Worm (Caenorhabditis elegans) whole organism, L4 larva: ENCODE results near the gene pitp-1.

ENCODE experiments used
- ceh-82 ChIP-seq: sonication (generic microtip); optimal IDR thresholded peaks from 2 replicates; lab custom pipeline; 2017; ENCODE audit warnings: missing biosample characterization, missing genetic modification characterization
- vab-7 ChIP-seq: fragments of 200-800 bp; sonication (Bioruptor generic); IDR thresholded peaks from 2 replicates; pipeline ENCODE4 v1.3.6; 2022; ENCODE audit warnings: missing genetic modification reagents, missing genetic modification characterization, missing compliant biosample characterization

DNA sequence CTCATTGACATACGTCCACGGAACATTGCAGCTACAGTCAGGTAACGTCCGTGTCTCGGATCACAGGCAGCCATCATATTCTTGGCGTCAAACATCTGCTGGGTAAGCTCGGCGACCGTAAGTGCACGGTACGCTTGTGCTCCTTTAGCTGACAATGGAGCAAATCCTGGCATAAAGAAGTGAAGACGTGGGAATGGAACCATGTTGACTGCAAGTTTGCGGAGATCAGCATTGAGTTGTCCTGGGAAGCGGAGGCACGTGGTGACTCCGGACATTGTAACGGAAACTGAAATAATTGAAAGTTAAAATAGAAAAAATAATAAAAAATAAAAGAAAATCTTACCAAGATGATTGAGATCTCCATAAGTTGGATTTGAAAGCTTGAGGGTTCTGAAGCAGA lies 9.9 kb upstream of the pitp-1 start:
- no peak for TF ChIP-seq ceh-82 (tag; lab: Kevin White, UChicago)
- no peak for TF ChIP-seq vab-7 (GFP tag; lab: Robert Waterston, UW)
